Worm (Caenorhabditis elegans): ENCODE results near the gene ZK1307.2.

Gene ZK1307.2

ce11 chrII:9617039-9617901 is 36.5 kb downstream of the ZK1307.2 start, which contains the start of gene hal-3:
Gene hal-3 (minus strand): TSS chrII:9617125.
- TF ChIP-seq fos-1 (tag; optimal IDR thresholded peaks at IDR 0.05) (no peak), nhr-25 (tag; optimal IDR thresholded peaks at IDR 0.05; ENCODE audit: borderline replicate concordance, insufficient read depth) (peak; percentile 20), Y105C5A.15 (GFP tag; IDR thresholded peaks at IDR 0.05) (no peak), ces-1 (GFP tag; optimal IDR thresholded peaks at IDR 0.05) (no peak), spr-3 (GFP tag; optimal IDR thresholded peaks at IDR 0.05) (no peak), nhr-11 (tag; optimal IDR thresholded peaks at IDR 0.05) (no peak), nhr-10 (tag; optimal IDR thresholded peaks at IDR 0.05) (no peak), dmd-9 (GFP tag; IDR thresholded peaks at IDR 0.05) (no peak), aha-1 (tag) (peak; percentile 75), lir-3 (tag; optimal IDR thresholded peaks at IDR 0.05) (no peak), nhr-6 (tag; optimal IDR thresholded peaks at IDR 0.05) (no peak), F37D6.2 (tag; optimal IDR thresholded peaks at IDR 0.05) (no peak), nhr-42 (GFP tag; IDR thresholded peaks at IDR 0.05) (no peak), snpc-1.2 (GFP tag; IDR thresholded peaks at IDR 0.05) (no peak), T20F7.1 (GFP tag; optimal IDR thresholded peaks at IDR 0.05) (no peak), snpc-4 (tag; optimal IDR thresholded peaks at IDR 0.05) (no peak), nhr-76 (tag; optimal IDR thresholded peaks at IDR 0.05) (no peak), tag-97 (GFP tag; IDR thresholded peaks at IDR 0.05) (no peak), zag-1 (tag; optimal IDR thresholded peaks at IDR 0.05) (no peak), zfp-3 (GFP tag; conservative IDR thresholded peaks at IDR 0.05) (peak; percentile 80), gei-8 (GFP tag; optimal IDR thresholded peaks at IDR 0.05) (no peak), T26A8.4 (GFP tag; IDR thresholded peaks at IDR 0.05) (peak; percentile 39; the same call in 1 of the 2 replicates), lim-7 (GFP tag; IDR thresholded peaks at IDR 0.05) (0 out of 2 replicates have a peak, but pooled peaks have one; percentile 42), ZK337.2 (GFP tag; IDR thresholded peaks at IDR 0.05) (no peak), mxl-3 (GFP tag; optimal IDR thresholded peaks at IDR 0.05) (no peak), rbr-2 (tag; optimal IDR thresholded peaks at IDR 0.05) (no peak), ZK546.5 (tag; optimal IDR thresholded peaks at IDR 0.05) (no peak), hlh-11 (tag; optimal IDR thresholded peaks at IDR 0.05) (peak; percentile 17), egl-43 (GFP tag; IDR thresholded peaks at IDR 0.05) (0 out of 2 replicates have a peak, but pooled peaks have one; percentile 9), jun-1 (tag; optimal IDR thresholded peaks at IDR 0.05) (no peak), ztf-7 (tag; optimal IDR thresholded peaks at IDR 0.05) (no peak), arid-1 (GFP tag; conservative IDR thresholded peaks at IDR 0.05) (peak; percentile 47; the same call in 1 of the 2 replicates), sdz-12 (GFP tag; optimal IDR thresholded peaks at IDR 0.05) (peak; percentile 18), zfp-2 (tag; optimal IDR thresholded peaks at IDR 0.05) (no peak), ctbp-1 (GFP tag; IDR thresholded peaks at IDR 0.05) (no peak), aly-2 (tag; optimal IDR thresholded peaks at IDR 0.05) (no peak), unc-39 (tag; optimal IDR thresholded peaks at IDR 0.05) (no peak), lin-13 (GFP tag; optimal IDR thresholded peaks at IDR 0.05) (no peak), cey-2 (tag; optimal IDR thresholded peaks at IDR 0.05; ENCODE audit: borderline replicate concordance, insufficient read depth) (no peak), mdt-29 (GFP tag; IDR thresholded peaks at IDR 0.05) (peak; percentile 39; the same call in 1 of the 2 replicates), Y75B8A.6 (GFP tag; IDR thresholded peaks at IDR 0.05) (no peak), duxl-1 (tag; optimal IDR thresholded peaks at IDR 0.05; ENCODE audit: poor library complexity) (peak; percentile 38), daf-12 (tag; optimal IDR thresholded peaks at IDR 0.05) (no peak), hmg-1.1 (GFP tag; IDR thresholded peaks at IDR 0.05) (peak; percentile 14; the same call in 1 of the 2 replicates), mxl-2 (GFP tag; conservative IDR thresholded peaks at IDR 0.05) (no peak), Y48G9A.11 (GFP tag; IDR thresholded peaks at IDR 0.05) (0 out of 2 replicates have a peak, but pooled peaks have one; percentile 27), egl-27 (tag; optimal IDR thresholded peaks at IDR 0.05) (no peak), lin-39 (tag; optimal IDR thresholded peaks at IDR 0.05) (no peak), F10B5.3 (tag; optimal IDR thresholded peaks at IDR 0.05) (peak; percentile 25), vab-7 (GFP tag; IDR thresholded peaks at IDR 0.05) (no peak)
